Worm (Caenorhabditis elegans) whole organism, early embryonic: ENCODE results near the gene C11E4.6.

Source experiments
- B0310.2 ChIP-seq: sonication (generic microtip); optimal IDR thresholded peaks from 2 replicates; lab custom pipeline; 2016; ENCODE audit warnings: mild to moderate bottlenecking, missing genetic modification characterization, missing compliant biosample characterization
- F13C5.2 ChIP-seq: sonication (generic microtip); optimal IDR thresholded peaks from 2 replicates; lab custom pipeline; 2017; ENCODE audit warnings: mild to moderate bottlenecking, missing genetic modification characterization, inconsistent platforms, missing compliant biosample characterization
- aly-1 ChIP-seq: sonication (generic microtip); optimal IDR thresholded peaks from 2 replicates; lab custom pipeline; 2016; ENCODE audit warnings: missing genetic modification characterization, missing compliant biosample characterization
- ama-1 ChIP-seq: fragments of 150-350 bp; optimal IDR thresholded peaks from 2 replicates; lab custom pipeline; 2014
- ceh-13 ChIP-seq: fragments of 200-800 bp; sonication (Bioruptor generic); optimal IDR thresholded peaks from 2 replicates; lab custom pipeline; 2018; ENCODE audit warnings: mild to moderate bottlenecking, missing genetic modification characterization, missing compliant biosample characterization
- ceh-36 ChIP-seq: sonication (generic microtip); optimal IDR thresholded peaks from 2 replicates; lab custom pipeline; 2016; ENCODE audit warnings: missing genetic modification characterization, inconsistent platforms, missing compliant biosample characterization
- ets-7 ChIP-seq: sonication (generic microtip); optimal IDR thresholded peaks from 2 replicates; lab custom pipeline; 2016; ENCODE audit warnings: missing genotype, missing genetic modification characterization, missing compliant biosample characterization
- flt-1 ChIP-seq: fragments of 200-800 bp; sonication (Bioruptor generic); IDR thresholded peaks from 2 replicates; pipeline ENCODE4 v1.3.6; 2022; ENCODE audit warnings: missing genetic modification characterization, missing compliant biosample characterization
- hmbx-1 ChIP-seq: sonication (generic microtip); optimal IDR thresholded peaks from 2 replicates; lab custom pipeline; 2016; ENCODE audit warnings: mild to moderate bottlenecking, missing genetic modification characterization, missing compliant biosample characterization
- hmg-4 ChIP-seq: fragments of 200-800 bp; sonication (Bioruptor generic); optimal IDR thresholded peaks from 2 replicates; lab custom pipeline; 2018; ENCODE audit warnings: mild to moderate bottlenecking, missing genetic modification characterization, missing compliant biosample characterization
- hnd-1 ChIP-seq: sonication (generic microtip); optimal IDR thresholded peaks from 2 replicates; lab custom pipeline; 2016; ENCODE audit warnings: missing genetic modification characterization, missing compliant biosample characterization
- pes-1 ChIP-seq: fragments of 200-800 bp; sonication (Bioruptor generic); IDR thresholded peaks from 2 replicates; pipeline ENCODE4 v1.3.6; 2022; ENCODE audit warnings: missing genetic modification reagents, missing genetic modification characterization, missing compliant biosample characterization
- scrt-1 ChIP-seq: fragments of 200-800 bp; sonication (Bioruptor generic); IDR thresholded peaks from 2 replicates; pipeline ENCODE4 v1.3.6; 2022; ENCODE audit warnings: missing genetic modification characterization, missing compliant biosample characterization
- sea-1 ChIP-seq: fragments of 200-800 bp; sonication (Bioruptor generic); conservative IDR thresholded peaks from 2 replicates; pipeline ENCODE4 v1.3.6; 2022; ENCODE audit warnings: missing genetic modification characterization, missing compliant biosample characterization
- tbx-11 ChIP-seq: fragments of 200-800 bp; sonication (Bioruptor generic); IDR thresholded peaks from 2 replicates; pipeline ENCODE4 v1.3.6; 2022; ENCODE audit warnings: missing genetic modification characterization, missing compliant biosample characterization
- tbx-37 ChIP-seq: fragments of 200-800 bp; sonication (Bioruptor generic); conservative IDR thresholded peaks from 2 replicates; pipeline ENCODE4 v1.3.6; 2022; ENCODE audit warnings: missing genetic modification reagents, missing genetic modification characterization, missing compliant biosample characterization
- tra-4 ChIP-seq: sonication (generic microtip); optimal IDR thresholded peaks from 2 replicates; lab custom pipeline; 2017; ENCODE audit warnings: missing genetic modification characterization, missing compliant biosample characterization

The C11E4.6 gene

ce11 chrX:9637137-9637536, 26.8 kb downstream of the C11E4.6 start:
- TF ChIP-seq F13C5.2 (tag; lab: Kevin White, UChicago): no peak
- no peak for TF ChIP-seq ceh-13 (GFP tag; lab: Kevin White, UChicago)
- peak; percentile 70 for TF ChIP-seq hmg-4 (GFP tag; lab: Kevin White, UChicago)
- TF ChIP-seq tra-4 (tag; lab: Kevin White, UChicago): no peak
- TF ChIP-seq scrt-1 (GFP tag; lab: Robert Waterston, UW): 0 out of 2 replicates have a peak, but pooled peaks have one; percentile 35
- no peak for TF ChIP-seq tbx-11

- TF ChIP-seq tra-4 (tag; lab: Kevin White, UChicago) (peak; percentile 51), sea-1 (GFP tag; lab: Robert Waterston, UW) (peak; percentile 96), hnd-1 (peak; percentile 83), hmg-4 (GFP tag; lab: Kevin White, UChicago) (peak; percentile 90), F13C5.2 (tag; lab: Kevin White, UChicago) (peak; percentile 82), aly-1 (peak; percentile 50), flt-1 (peak; percentile 92), pes-1 (GFP tag; lab: Robert Waterston, UW) (peak; percentile 96), B0310.2 (tag; lab: Kevin White, UChicago) (peak; percentile 88), ama-1 (no peak), hmbx-1 (tag; lab: Kevin White, UChicago) (peak; percentile 73), scrt-1 (GFP tag; lab: Robert Waterston, UW) (peak; percentile 91), tbx-37 (GFP tag; lab: Robert Waterston, UW) (peak; percentile 92), tbx-11 (peak; percentile 90), ceh-36 (tag; lab: Kevin White, UChicago) (peak; percentile 89), ets-7 (tag; lab: Kevin White, UChicago) (peak; percentile 56), ceh-13 (GFP tag; lab: Kevin White, UChicago) (peak; percentile 83)
Observed at ce11 chrX:9637700-9638099, 27.3 kb downstream of the C11E4.6 start.

ce11 chrX:9638825-9639474, 28.6 kb downstream of the C11E4.6 start:
- TF ChIP-seq hmbx-1 (tag; lab: Kevin White, UChicago) (no peak), tbx-11 (no peak), pes-1 (GFP tag; lab: Robert Waterston, UW) (no peak)

- TF ChIP-seq pes-1 (GFP tag; lab: Robert Waterston, UW) (no peak), ets-7 (tag; lab: Kevin White, UChicago) (no peak), hmg-4 (GFP tag; lab: Kevin White, UChicago) (no peak), ceh-36 (tag; lab: Kevin White, UChicago) (no peak), ama-1 (no peak), flt-1 (no peak)
Observed at ce11 chrX:9640902-9641301, 30.5 kb downstream of the C11E4.6 start.

ce11 chrX:9642775-9643461, 32.6 kb downstream of the C11E4.6 start:
- TF ChIP-seq flt-1 (no peak), aly-1 (no peak), tbx-11 (no peak), ceh-36 (tag; lab: Kevin White, UChicago) (no peak), pes-1 (GFP tag; lab: Robert Waterston, UW) (no peak), ama-1 (no peak), tra-4 (tag; lab: Kevin White, UChicago) (no peak), ceh-13 (GFP tag; lab: Kevin White, UChicago) (no peak), ets-7 (tag; lab: Kevin White, UChicago) (no peak), hnd-1 (no peak), scrt-1 (GFP tag; lab: Robert Waterston, UW) (no peak), F13C5.2 (tag; lab: Kevin White, UChicago) (no peak), hmbx-1 (tag; lab: Kevin White, UChicago) (no peak), B0310.2 (tag; lab: Kevin White, UChicago) (no peak), sea-1 (GFP tag; lab: Robert Waterston, UW) (no peak), tbx-37 (GFP tag; lab: Robert Waterston, UW) (no peak), hmg-4 (GFP tag; lab: Kevin White, UChicago) (no peak)

- no peak for TF ChIP-seq scrt-1 (GFP tag; lab: Robert Waterston, UW)
- TF ChIP-seq hmg-4 (GFP tag; lab: Kevin White, UChicago): no peak
- no peak for TF ChIP-seq flt-1
- TF ChIP-seq sea-1 (GFP tag; lab: Robert Waterston, UW): no peak
- no peak for TF ChIP-seq tbx-37 (GFP tag; lab: Robert Waterston, UW)
- no peak for TF ChIP-seq B0310.2 (tag; lab: Kevin White, UChicago)
- no peak for TF ChIP-seq ceh-36 (tag; lab: Kevin White, UChicago)
- TF ChIP-seq hmbx-1 (tag; lab: Kevin White, UChicago): no peak
Observed at ce11 chrX:9648098-9648574, 37.8 kb downstream of the C11E4.6 start, which contains the start of gene F34H10.4. Gene F34H10.4 (plus strand): TSS chrX:9648524.

ce11 chrX:9653016-9653415, 42.7 kb downstream of the C11E4.6 start, which contains the start of gene aex-2:
Gene aex-2 (minus strand): TSS chrX:9653116.
- TF ChIP-seq tbx-11 (no peak), hnd-1 (no peak), scrt-1 (GFP tag; lab: Robert Waterston, UW) (no peak), tra-4 (tag; lab: Kevin White, UChicago) (no peak), flt-1 (no peak), F13C5.2 (tag; lab: Kevin White, UChicago) (no peak)
